Fruit fly (Drosophila melanogaster): ENCODE measurements around the gene CG2126.

Gene CG2126

dm6 chr3R:31725486-31726227 is 50.8 kb downstream of the CG2126 start (continued):
- 0 out of 2 replicates have a peak, but pooled peaks have one; percentile 18 for TF ChIP-seq sna (GFP tag; IDR thresholded peaks at IDR 0.05; ENCODE audit: partially characterized antibody)
- no peak for TF ChIP-seq stc (GFP tag; IDR thresholded peaks at IDR 0.05)
- TF ChIP-seq CG11695 (GFP tag; IDR thresholded peaks at IDR 0.05) = no peak
- TF ChIP-seq Ssrp (tag; optimal IDR thresholded peaks at IDR 0.05) = no peak
- no peak for TF ChIP-seq Ada2b (GFP tag; IDR thresholded peaks at IDR 0.05)
- no peak for TF ChIP-seq CG31365 (tag; optimal IDR thresholded peaks at IDR 0.05)
- no peak for TF ChIP-seq row (GFP tag; IDR thresholded peaks at IDR 0.05)
- TF ChIP-seq Ets65A (GFP tag) = peak; percentile 36
- peak; percentile 77 for TF ChIP-seq HLHmδ (GFP tag; optimal IDR thresholded peaks at IDR 0.05)
- TF ChIP-seq btn (GFP tag; optimal IDR thresholded peaks at IDR 0.05) = no peak
- no peak for TF ChIP-seq vfl (GFP tag; optimal IDR thresholded peaks at IDR 0.05)
- no peak for TF ChIP-seq Tbp (GFP tag; optimal IDR thresholded peaks at IDR 0.05)
- no peak for TF ChIP-seq nmo (GFP tag; optimal IDR thresholded peaks at IDR 0.05)
- TF ChIP-seq CG3847 (GFP tag; IDR thresholded peaks at IDR 0.05) = no peak
- no peak for TF ChIP-seq Ravus (GFP tag; IDR thresholded peaks at IDR 0.05)
- peak; percentile 23 for TF ChIP-seq CG33213 (GFP tag; optimal IDR thresholded peaks at IDR 0.05)
- peak in 1 of 3 experiments; percentile 10 for TF ChIP-seq lola (GFP tag; optimal IDR thresholded peaks at IDR 0.05)
- peak; percentile 3; the same call in 1 of the 2 replicates for TF ChIP-seq NFAT (GFP tag; IDR thresholded peaks at IDR 0.05)
- TF ChIP-seq Awh (GFP tag; IDR thresholded peaks at IDR 0.05) = no peak
- TF ChIP-seq al (GFP tag; IDR thresholded peaks at IDR 0.05) = no peak
- no peak for TF ChIP-seq PHDP (tag; optimal IDR thresholded peaks at IDR 0.05)
- TF ChIP-seq Rfx (GFP tag; IDR thresholded peaks at IDR 0.05) = no peak
- TF ChIP-seq chm (GFP tag; IDR thresholded peaks at IDR 0.05) = peak; percentile 41; the same call in 1 of the 2 replicates
- TF ChIP-seq bowl (GFP tag; IDR thresholded peaks at IDR 0.05) = no peak
- TF ChIP-seq CG34376 (GFP tag; optimal IDR thresholded peaks at IDR 0.05) = peak; percentile 11
- TF ChIP-seq repo (GFP tag; optimal IDR thresholded peaks at IDR 0.05) = no peak
- no peak for TF ChIP-seq wek (GFP tag; optimal IDR thresholded peaks at IDR 0.05)
- no peak for TF ChIP-seq klu (GFP tag; IDR thresholded peaks at IDR 0.05)
- no peak for TF ChIP-seq NK7.1 (GFP tag; optimal IDR thresholded peaks at IDR 0.05)
- no peak for TF ChIP-seq Dip3 (GFP tag; optimal IDR thresholded peaks at IDR 0.05)
- no peak for TF ChIP-seq CG12236 (GFP tag; optimal IDR thresholded peaks at IDR 0.05)
- TF ChIP-seq peb (GFP tag; IDR thresholded peaks at IDR 0.05) = no peak
- TF ChIP-seq fru (optimal IDR thresholded peaks at IDR 0.05) = no peak
- no peak for TF ChIP-seq danr (GFP tag; IDR thresholded peaks at IDR 0.05)
- peak; percentile 22; the same call in 1 of the 2 replicates for TF ChIP-seq CG32532 (GFP tag; IDR thresholded peaks at IDR 0.05)
- TF ChIP-seq bigmax (GFP tag; optimal IDR thresholded peaks at IDR 0.05) = no peak
- TF ChIP-seq CG2875 (GFP tag; optimal IDR thresholded peaks at IDR 0.05) = no peak
- TF ChIP-seq zfh2 (GFP tag; optimal IDR thresholded peaks at IDR 0.05) = no peak
- no peak for TF ChIP-seq CG31388 (GFP tag; optimal IDR thresholded peaks at IDR 0.05)
- peak; percentile 36 to 73 for TF ChIP-seq Trl (optimal IDR thresholded peaks at IDR 0.05)
- no peak for TF ChIP-seq Trl (GFP tag; optimal IDR thresholded peaks at IDR 0.05)
- TF ChIP-seq chif (GFP tag; optimal IDR thresholded peaks at IDR 0.05) = no peak
- no peak for TF ChIP-seq Poxn (GFP tag; IDR thresholded peaks at IDR 0.05)
- no peak for TF ChIP-seq CG16863 (GFP tag; optimal IDR thresholded peaks at IDR 0.05)
- no peak for TF ChIP-seq CG10147 (GFP tag; optimal IDR thresholded peaks at IDR 0.05)
- no peak for TF ChIP-seq HmgD (GFP tag; optimal IDR thresholded peaks at IDR 0.05)
- no peak for TF ChIP-seq Mes4 (GFP tag; optimal IDR thresholded peaks at IDR 0.05)
- no peak for TF ChIP-seq her (GFP tag; optimal IDR thresholded peaks at IDR 0.05)
- no peak for TF ChIP-seq esg (GFP tag; conservative IDR thresholded peaks at IDR 0.05)
- no peak for TF ChIP-seq CG15514 (GFP tag; optimal IDR thresholded peaks at IDR 0.05)
- TF ChIP-seq CG12071 (GFP tag; optimal IDR thresholded peaks at IDR 0.05) = no peak
- no peak for TF ChIP-seq ranshi (GFP tag; IDR thresholded peaks at IDR 0.05)

Data from whole organism, embryonic.